Fruit fly (Drosophila melanogaster) whole organism, embryonic: ENCODE data around the gene Act87E.

Source experiments
- CG11085 ChIP-seq: fragments of 200-800 bp; sonication (Bioruptor generic); IDR thresholded peaks from 2 replicates; pipeline ENCODE4 v1.3.6; 2022; ENCODE audit warnings: missing biosample characterization, missing genetic modification characterization
- CG12155 ChIP-seq: fragments of 200-800 bp; sonication (Bioruptor generic); optimal IDR thresholded peaks from 3 replicates; lab custom pipeline; 2016; ENCODE audit warnings: missing biosample characterization, missing genetic modification characterization
- CG12744 ChIP-seq: fragments of 200-800 bp; sonication (Bioruptor generic); optimal IDR thresholded peaks from 2 replicates; lab custom pipeline; 2016; ENCODE audit warnings: missing biosample characterization, missing genetic modification characterization
- CG13775 ChIP-seq: fragments of 200-800 bp; sonication (Bioruptor generic); optimal IDR thresholded peaks from 3 replicates; lab custom pipeline; 2017; ENCODE audit warnings: missing biosample characterization, mild to moderate bottlenecking, missing genetic modification characterization
- CG14710 ChIP-seq: fragments of 200-800 bp; sonication (Bioruptor generic); optimal IDR thresholded peaks from 3 replicates; lab custom pipeline; 2019; ENCODE audit warnings: missing biosample characterization, mild to moderate bottlenecking, missing genetic modification characterization, moderate library complexity
- CG15011 ChIP-seq: fragments of 200-800 bp; sonication (Bioruptor generic); optimal IDR thresholded peaks from 3 replicates; lab custom pipeline; 2018; ENCODE audit warnings: missing biosample characterization, mild to moderate bottlenecking, missing genetic modification characterization
- CG1603 ChIP-seq: fragments of 200-800 bp; sonication (Bioruptor generic); optimal IDR thresholded peaks from 2 replicates; lab custom pipeline; 2019; ENCODE audit warnings: missing biosample characterization, mild to moderate bottlenecking, missing genetic modification characterization, moderate library complexity
- CG18011 ChIP-seq: fragments of 200-800 bp; sonication (Bioruptor generic); optimal IDR thresholded peaks from 2 replicates; lab custom pipeline; 2017; ENCODE audit warnings: missing biosample characterization, missing genetic modification characterization, mild to moderate bottlenecking, moderate library complexity, missing genotype
- CG31441 ChIP-seq: fragments of 200-800 bp; sonication (Bioruptor generic); IDR thresholded peaks from 2 replicates; pipeline ENCODE4 v1.3.6; 2022; ENCODE audit warnings: missing biosample characterization, missing genetic modification characterization
- CG3407 ChIP-seq: fragments of 200-800 bp; sonication (Bioruptor generic); optimal IDR thresholded peaks from 2 replicates; lab custom pipeline; 2018; ENCODE audit warnings: missing biosample characterization, mild to moderate bottlenecking, missing genetic modification characterization
- CG4282 ChIP-seq: fragments of 200-800 bp; sonication (Bioruptor generic); optimal IDR thresholded peaks from 2 replicates; lab custom pipeline; 2016; ENCODE audit warnings: missing biosample characterization, missing genetic modification characterization
- CG4707 ChIP-seq: fragments of 200-800 bp; sonication (Bioruptor generic); optimal IDR thresholded peaks from 2 replicates; lab custom pipeline; 2018; ENCODE audit warnings: missing biosample characterization, mild to moderate bottlenecking, missing genetic modification characterization, moderate library complexity
- CG4730 ChIP-seq: fragments of 200-800 bp; sonication (Bioruptor generic); IDR thresholded peaks from 2 replicates; pipeline ENCODE4 v1.3.6; 2022; ENCODE audit warnings: missing biosample characterization, missing genetic modification characterization
- CG4820 ChIP-seq: fragments of 200-800 bp; sonication (Bioruptor generic); optimal IDR thresholded peaks from 3 replicates; lab custom pipeline; 2016; ENCODE audit warnings: missing biosample characterization, missing genetic modification characterization
- CG7357 ChIP-seq: fragments of 200-800 bp; sonication (Bioruptor generic); IDR thresholded peaks from 3 replicates; pipeline ENCODE4 v1.3.6; 2022; ENCODE audit warnings: missing biosample characterization, missing genetic modification characterization
- CG7786 ChIP-seq: fragments of 200-800 bp; sonication (Bioruptor generic); optimal IDR thresholded peaks from 2 replicates; lab custom pipeline; 2016; ENCODE audit warnings: missing biosample characterization, missing genetic modification characterization
- CrebB ChIP-seq: fragments of 200-800 bp; sonication (Bioruptor generic); optimal IDR thresholded peaks from 3 replicates; lab custom pipeline; 2018; ENCODE audit warnings: missing biosample characterization, mild to moderate bottlenecking, missing genetic modification characterization
- Dfd ChIP-seq, 2 experiments: fragments of >200 bp; optimal IDR thresholded peaks; 2 replicates each; lab custom pipeline; 2017; ENCODE audit warnings: missing biosample characterization in 2 of 2, missing genetic modification characterization in 2 of 2
- Doc2 ChIP-seq: fragments of 200-800 bp; sonication (Bioruptor generic); IDR thresholded peaks from 2 replicates; pipeline ENCODE4 v1.3.6; 2022; ENCODE audit warnings: missing biosample characterization, missing genetic modification characterization
- Fer2 ChIP-seq: fragments of 200-800 bp; sonication (Bioruptor generic); optimal IDR thresholded peaks from 2 replicates; lab custom pipeline; 2018; ENCODE audit warnings: missing biosample characterization, mild to moderate bottlenecking, missing genetic modification characterization, moderate library complexity
- HLH4C ChIP-seq: fragments of 200-800 bp; sonication (Bioruptor generic); IDR thresholded peaks from 3 replicates; pipeline ENCODE4 v1.3.6; 2022; ENCODE audit warnings: missing biosample characterization, missing genetic modification characterization; ENCODE audit not compliant: partially characterized antibody
- HmgZ ChIP-seq: fragments of 200-800 bp; sonication (Bioruptor generic); optimal IDR thresholded peaks from 2 replicates; lab custom pipeline; 2018; ENCODE audit warnings: missing biosample characterization, mild to moderate bottlenecking, missing genetic modification characterization
- Lpt ChIP-seq: fragments of >200 bp; optimal IDR thresholded peaks from 2 replicates; lab custom pipeline; 2018; ENCODE audit warnings: missing biosample characterization, missing genetic modification characterization
- Mrtf ChIP-seq: fragments of 200-800 bp; sonication (Bioruptor generic); IDR thresholded peaks from 3 replicates; pipeline ENCODE4 v1.3.6; 2022; ENCODE audit warnings: missing biosample characterization, missing genetic modification characterization
- Pdp1 ChIP-seq, 2 experiments: fragments of 200-800 bp; sonication (Bioruptor generic); optimal IDR thresholded peaks; 3 replicates each; lab custom pipeline; 2016; ENCODE audit warnings: missing biosample characterization in 2 of 2, missing genetic modification characterization in 2 of 2, mild to moderate bottlenecking in 1 of 2, moderate library complexity in 1 of 2
- amos ChIP-seq: fragments of 200-800 bp; sonication (Bioruptor generic); IDR thresholded peaks from 2 replicates; pipeline ENCODE4 v1.3.6; 2022; ENCODE audit warnings: missing biosample characterization, missing genetic modification characterization; ENCODE audit not compliant: partially characterized antibody
- bab2 ChIP-seq: fragments of 200-800 bp; sonication (Bioruptor generic); optimal IDR thresholded peaks from 2 replicates; lab custom pipeline; 2016; ENCODE audit warnings: missing biosample characterization, missing genetic modification characterization
- bsh ChIP-seq, 2 experiments: fragments of 200-800 bp; sonication (Bioruptor generic); optimal IDR thresholded peaks; 2 replicates each; lab custom pipeline; 2017 to 2018; ENCODE audit warnings: mild to moderate bottlenecking in 2 of 2, missing biosample characterization in 2 of 2, missing genetic modification characterization in 2 of 2, moderate library complexity in 1 of 2
- caup ChIP-seq: fragments of 200-800 bp; sonication (Bioruptor generic); optimal IDR thresholded peaks from 3 replicates; lab custom pipeline; 2017; ENCODE audit warnings: missing biosample characterization, mild to moderate bottlenecking, missing genetic modification characterization, moderate library complexity; ENCODE audit not compliant: severe bottlenecking
- crol ChIP-seq: fragments of 200-800 bp; sonication (Bioruptor generic); IDR thresholded peaks from 2 replicates; pipeline ENCODE4 v1.3.6; 2022; ENCODE audit warnings: missing biosample characterization, missing genetic modification characterization
- dan ChIP-seq: fragments of 200-800 bp; sonication (Bioruptor generic); IDR thresholded peaks from 2 replicates; pipeline ENCODE4 v1.3.6; 2022; ENCODE audit warnings: missing biosample characterization, missing genetic modification characterization
- disco-r ChIP-seq: fragments of 200-800 bp; sonication (Bioruptor generic); optimal IDR thresholded peaks from 2 replicates; lab custom pipeline; 2016; ENCODE audit warnings: missing biosample characterization, missing genetic modification characterization
- ftz-f1 ChIP-seq: fragments of 200-800 bp; sonication (Bioruptor generic); optimal IDR thresholded peaks from 2 replicates; lab custom pipeline; 2016; ENCODE audit warnings: missing biosample characterization, missing genetic modification characterization
- gcm2 ChIP-seq: fragments of 200-800 bp; sonication (Bioruptor generic); optimal IDR thresholded peaks from 2 replicates; lab custom pipeline; 2016; ENCODE audit warnings: missing biosample characterization, missing genetic modification characterization
- ham ChIP-seq: fragments of 200-800 bp; sonication (Bioruptor generic); IDR thresholded peaks from 2 replicates; pipeline ENCODE4 v1.3.6; 2022; ENCODE audit warnings: missing biosample characterization, missing genetic modification characterization
- ind ChIP-seq: fragments of 200-800 bp; sonication (Bioruptor generic); optimal IDR thresholded peaks from 3 replicates; lab custom pipeline; 2016; ENCODE audit warnings: missing biosample characterization, missing genetic modification characterization
- kay ChIP-seq: fragments of 200-800 bp; sonication (Bioruptor generic); optimal IDR thresholded peaks from 2 replicates; lab custom pipeline; 2016; ENCODE audit warnings: missing biosample characterization, missing genetic modification characterization
- odd ChIP-seq: fragments of 200-800 bp; sonication (Bioruptor generic); optimal IDR thresholded peaks from 2 replicates; lab custom pipeline; 2017; ENCODE audit warnings: missing biosample characterization, mild to moderate bottlenecking, missing genetic modification characterization
- pfk ChIP-seq: fragments of 200-800 bp; sonication (Bioruptor generic); optimal IDR thresholded peaks from 2 replicates; lab custom pipeline; 2018; ENCODE audit warnings: missing biosample characterization, mild to moderate bottlenecking, missing genetic modification characterization, moderate library complexity
- sob ChIP-seq: fragments of 200-800 bp; sonication (Bioruptor generic); IDR thresholded peaks from 2 replicates; pipeline ENCODE4 v1.3.6; 2022; ENCODE audit warnings: missing biosample characterization, missing genetic modification characterization
- trh ChIP-seq: fragments of 200-800 bp; sonication (Bioruptor generic); optimal IDR thresholded peaks from 2 replicates; lab custom pipeline; 2016; ENCODE audit warnings: missing biosample characterization, missing genetic modification characterization
- vnd ChIP-seq: fragments of 200-800 bp; sonication (Bioruptor generic); IDR thresholded peaks from 3 replicates; pipeline ENCODE4 v1.3.6; 2022; ENCODE audit warnings: missing biosample characterization, missing genetic modification characterization; ENCODE audit not compliant: partially characterized antibody
- vvl ChIP-seq: fragments of 200-800 bp; sonication (Bioruptor generic); IDR thresholded peaks from 2 replicates; pipeline ENCODE4 v1.3.6; 2022; ENCODE audit warnings: missing biosample characterization, missing genetic modification characterization
- wdn ChIP-seq: fragments of 200-800 bp; sonication (Bioruptor generic); IDR thresholded peaks from 2 replicates; pipeline ENCODE4 v1.3.6; 2022; ENCODE audit warnings: missing biosample characterization, missing genetic modification characterization
- wek ChIP-seq: fragments of 200-800 bp; sonication (Bioruptor generic); optimal IDR thresholded peaks from 3 replicates; lab custom pipeline; 2018; ENCODE audit warnings: missing biosample characterization, mild to moderate bottlenecking, missing genetic modification characterization, moderate library complexity

Act87E gene

dm6 chr3R:13428341-13429040 lies 2.7 kb downstream of the Act87E start (continued):
- TF ChIP-seq bsh (GFP tag; optimal IDR thresholded peaks at IDR 0.05; lab: Kevin White, UChicago), result peak; percentile 60 to 82
- no peak for TF ChIP-seq Doc2 (GFP tag; lab: Robert Waterston, UW)
- no peak for TF ChIP-seq HLH4C (GFP tag; lab: Robert Waterston, UW)
- TF ChIP-seq CG13775 (GFP tag; lab: Kevin White, UChicago), result peak; percentile 42
- peak; percentile 6 for TF ChIP-seq caup (GFP tag; lab: Kevin White, UChicago)
- peak; percentile 42; the same call in 1 of the 2 replicates for TF ChIP-seq sob (GFP tag; lab: Robert Waterston, UW)
- TF ChIP-seq HmgZ (tag; lab: Kevin White, UChicago), result no peak
- TF ChIP-seq amos (GFP tag; lab: Robert Waterston, UW), result no peak
- TF ChIP-seq vnd (GFP tag; lab: Robert Waterston, UW), result no peak
- TF ChIP-seq pfk (GFP tag; lab: Kevin White, UChicago), result no peak
- peak; percentile 63 for TF ChIP-seq CG4820
- TF ChIP-seq trh, result peak; percentile 21
- TF ChIP-seq gcm2 (GFP tag; lab: Kevin White, UChicago), result peak; percentile 28
- no peak for TF ChIP-seq Fer2
- TF ChIP-seq Pdp1 (GFP tag; optimal IDR thresholded peaks at IDR 0.05; lab: Kevin White, UChicago), result peak; percentile 43 to 47
- peak; percentile 80 for TF ChIP-seq CG31441 (GFP tag; lab: Robert Waterston, UW)
- TF ChIP-seq CG18011 (GFP tag; lab: Kevin White, UChicago), result peak; percentile 11
- TF ChIP-seq odd (GFP tag; lab: Kevin White, UChicago), result peak; percentile 56
- TF ChIP-seq CG14710 (tag; lab: Kevin White, UChicago), result peak; percentile 69
- TF ChIP-seq ham (GFP tag; lab: Robert Waterston, UW), result no peak
- TF ChIP-seq disco-r (GFP tag; lab: Kevin White, UChicago), result no peak
- TF ChIP-seq CG3407 (GFP tag; lab: Kevin White, UChicago), result peak; percentile 29
- TF ChIP-seq CG7357, result peak; percentile 48; the same call in 1 of the 3 replicates
- peak; percentile 59; the same call in 1 of the 3 replicates for TF ChIP-seq Mrtf (GFP tag; lab: Robert Waterston, UW)
- TF ChIP-seq vvl (GFP tag; lab: Robert Waterston, UW), result peak; percentile 84
- TF ChIP-seq CG4730, result peak; percentile 59
- peak; percentile 4 for TF ChIP-seq wek
- peak; percentile 1 for TF ChIP-seq CG15011 (GFP tag; lab: Kevin White, UChicago)
- 0 out of 2 replicates have a peak, but pooled peaks have one; percentile 15 for TF ChIP-seq CG11085 (GFP tag; lab: Robert Waterston, UW)
- no peak for TF ChIP-seq wdn (GFP tag; lab: Robert Waterston, UW)
- no peak for TF ChIP-seq Dfd (GFP tag; optimal IDR thresholded peaks at IDR 0.05; lab: Kevin White, UChicago)
- no peak for TF ChIP-seq CG4282 (GFP tag; lab: Kevin White, UChicago)
- TF ChIP-seq bab2 (GFP tag; lab: Kevin White, UChicago), result peak; percentile 51
- TF ChIP-seq crol, result no peak; the same call in 1 of the 2 replicates
- TF ChIP-seq CrebB, result no peak
- TF ChIP-seq CG12744 (GFP tag; lab: Kevin White, UChicago), result peak; percentile 26
- peak; percentile 71 for TF ChIP-seq ind
- TF ChIP-seq ftz-f1, result no peak
- TF ChIP-seq CG4707 (GFP tag; lab: Kevin White, UChicago), result peak; percentile 49
- TF ChIP-seq dan (GFP tag; lab: Robert Waterston, UW), result no peak
- TF ChIP-seq CG1603 (tag; lab: Kevin White, UChicago), result peak; percentile 69
- no peak for TF ChIP-seq Lpt (GFP tag; lab: Kevin White, UChicago)
- peak; percentile 49 for TF ChIP-seq CG7786
- peak; percentile 29 for TF ChIP-seq CG12155
- TF ChIP-seq kay (GFP tag; lab: Kevin White, UChicago), result no peak
